Worm (Caenorhabditis elegans) whole organism, mixed stage, embryonic: ENCODE results near the gene tbx-38.
"Not testable (repeated sequence)": the region's sequence is repeated elsewhere in the genome, so short reads cannot be mapped to it uniquely, and the experiment has no call there.

Experiments
- M03D4.4 ChIP-seq: sonication (generic microtip); optimal IDR thresholded peaks from 2 replicates; lab custom pipeline; 2017; ENCODE audit warnings: mild to moderate bottlenecking, missing genetic modification characterization, missing compliant biosample characterization
- bed-3 ChIP-seq: fragments of 200-800 bp; sonication (Bioruptor generic); optimal IDR thresholded peaks from 3 replicates; lab custom pipeline; 2018; ENCODE audit warnings: mild to moderate bottlenecking, missing genetic modification characterization, moderate library complexity, missing compliant biosample characterization
- blmp-1 ChIP-seq: fragments of 150-350 bp; optimal IDR thresholded peaks from 2 replicates; lab custom pipeline; 2014; ENCODE audit warnings: missing biosample characterization, missing genetic modification characterization
- ceh-39 ChIP-seq: fragments of 150-350 bp; optimal IDR thresholded peaks from 2 replicates; lab custom pipeline; 2014; ENCODE audit warnings: missing biosample characterization, missing genetic modification characterization
- ceh-43 ChIP-seq: fragments of 200-800 bp; sonication (Bioruptor generic); optimal IDR thresholded peaks from 2 replicates; lab custom pipeline; 2018; ENCODE audit warnings: mild to moderate bottlenecking, missing genetic modification characterization, moderate library complexity, missing compliant biosample characterization
- ceh-83 ChIP-seq: fragments of 200-800 bp; sonication (Bioruptor generic); optimal IDR thresholded peaks from 2 replicates; lab custom pipeline; 2018; ENCODE audit warnings: mild to moderate bottlenecking, missing genetic modification characterization, missing compliant biosample characterization
- ces-1 ChIP-seq: fragments of 150-350 bp; optimal IDR thresholded peaks from 2 replicates; lab custom pipeline; 2014; ENCODE audit warnings: missing biosample characterization, missing genetic modification reagents, missing genetic modification characterization
- cnd-1 ChIP-seq: fragments of 200-800 bp; sonication (Bioruptor generic); optimal IDR thresholded peaks from 2 replicates; lab custom pipeline; 2018; ENCODE audit warnings: mild to moderate bottlenecking, missing genetic modification characterization, missing compliant biosample characterization
- drap-1 ChIP-seq: fragments of 200-800 bp; sonication (Bioruptor generic); optimal IDR thresholded peaks from 3 replicates; lab custom pipeline; 2018; ENCODE audit warnings: mild to moderate bottlenecking, missing genetic modification characterization, missing compliant biosample characterization
- elt-1 ChIP-seq: sonication (generic microtip); optimal IDR thresholded peaks from 2 replicates; lab custom pipeline; 2017; ENCODE audit warnings: missing genetic modification characterization, mild to moderate bottlenecking, missing compliant biosample characterization, antibody characterized with exemption, moderate library complexity, borderline replicate concordance; ENCODE audit not compliant: insufficient read depth
- flh-1 ChIP-seq: fragments of 200-800 bp; sonication (Bioruptor generic); optimal IDR thresholded peaks from 2 replicates; lab custom pipeline; 2018; ENCODE audit warnings: mild to moderate bottlenecking, missing genetic modification characterization, moderate library complexity, missing compliant biosample characterization
- ham-2 ChIP-seq: fragments of 200-800 bp; sonication (Bioruptor generic); optimal IDR thresholded peaks from 2 replicates; lab custom pipeline; 2018; ENCODE audit warnings: mild to moderate bottlenecking, missing genetic modification characterization, missing compliant biosample characterization
- hlh-1 ChIP-seq: fragments of 150-350 bp; optimal IDR thresholded peaks from 2 replicates; lab custom pipeline; 2014; ENCODE audit warnings: missing biosample characterization, missing genetic modification reagents, missing genetic modification characterization
- lin-13 ChIP-seq: fragments of 150-350 bp; optimal IDR thresholded peaks from 2 replicates; lab custom pipeline; 2014; ENCODE audit warnings: missing biosample characterization, missing genetic modification characterization
- mab-5 ChIP-seq: fragments of 150-350 bp; optimal IDR thresholded peaks from 2 replicates; lab custom pipeline; 2014; ENCODE audit warnings: missing biosample characterization, missing genetic modification characterization
- mep-1 ChIP-seq: fragments of 150-350 bp; optimal IDR thresholded peaks from 2 replicates; lab custom pipeline; 2017; ENCODE audit warnings: missing biosample characterization, missing genetic modification reagents, missing genetic modification characterization, inconsistent platforms
- mls-2 ChIP-seq: sonication (generic microtip); optimal IDR thresholded peaks from 2 replicates; lab custom pipeline; 2016; ENCODE audit warnings: mild to moderate bottlenecking, missing genetic modification characterization, moderate library complexity, missing compliant biosample characterization
- nhr-12 ChIP-seq: fragments of 150-350 bp; optimal IDR thresholded peaks from 2 replicates; lab custom pipeline; 2014; ENCODE audit warnings: missing biosample characterization, missing genetic modification characterization
- nhr-2 ChIP-seq: fragments of 150-350 bp; optimal IDR thresholded peaks from 2 replicates; lab custom pipeline; 2014; ENCODE audit warnings: missing biosample characterization, missing genetic modification characterization
- nhr-237 ChIP-seq: fragments of 150-350 bp; optimal IDR thresholded peaks from 2 replicates; lab custom pipeline; 2014; ENCODE audit warnings: missing biosample characterization, missing genetic modification characterization
- nhr-28 ChIP-seq: fragments of 150-350 bp; optimal IDR thresholded peaks from 2 replicates; lab custom pipeline; 2014; ENCODE audit warnings: missing biosample characterization, missing genetic modification characterization
- pha-4 ChIP-seq: fragments of 150-350 bp; optimal IDR thresholded peaks from 2 replicates; lab custom pipeline; 2018; ENCODE audit warnings: missing biosample characterization, missing genetic modification reagents, missing genetic modification characterization
- snpc-4 ChIP-seq: fragments of 150-350 bp; optimal IDR thresholded peaks from 2 replicates; lab custom pipeline; 2014; ENCODE audit warnings: missing biosample characterization, missing genetic modification characterization
- sptf-1 ChIP-seq: sonication (generic microtip); optimal IDR thresholded peaks from 2 replicates; lab custom pipeline; 2017; ENCODE audit warnings: mild to moderate bottlenecking, missing genetic modification characterization, moderate library complexity, missing compliant biosample characterization
- unc-120 ChIP-seq: sonication (generic microtip); optimal IDR thresholded peaks from 2 replicates; lab custom pipeline; 2017; ENCODE audit warnings: missing genetic modification characterization, missing compliant biosample characterization; ENCODE audit not compliant: poor library complexity, severe bottlenecking
- unc-62 ChIP-seq: fragments of 150-350 bp; optimal IDR thresholded peaks from 2 replicates; lab custom pipeline; 2014; ENCODE audit warnings: missing biosample characterization, missing genetic modification reagents, missing genetic modification characterization
- zip-8 ChIP-seq: fragments of 150-350 bp; optimal IDR thresholded peaks from 2 replicates; lab custom pipeline; 2014; ENCODE audit warnings: missing biosample characterization, missing genetic modification characterization
- ztf-11 ChIP-seq: fragments of 150-350 bp; optimal IDR thresholded peaks from 2 replicates; lab custom pipeline; 2014; ENCODE audit warnings: missing biosample characterization, missing genetic modification characterization

tbx-38 gene

DNA sequence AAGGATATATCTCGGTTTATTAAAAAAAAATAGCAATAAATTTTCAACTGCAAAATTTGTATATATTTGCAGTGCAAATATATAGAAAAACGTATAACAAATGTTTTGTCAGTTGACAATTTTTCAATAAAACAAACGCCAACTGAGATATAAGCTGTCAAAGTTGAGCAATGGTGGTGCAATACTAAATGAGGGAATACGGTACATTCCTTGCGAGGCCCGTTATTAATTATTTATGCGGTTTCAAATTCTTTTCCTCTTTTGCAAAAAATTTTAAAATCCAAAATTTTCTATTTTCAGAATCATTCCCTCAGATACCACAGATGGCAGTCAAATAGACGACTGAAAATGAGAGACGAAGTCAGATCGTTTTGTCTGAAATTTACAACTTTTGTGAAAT is 9.6 kb upstream of the tbx-38 start, which contains the start of gene twk-39:
TSS of gene twk-39 (plus strand) at position 301 of the 400 bp plus-strand sequence.
- TF ChIP-seq ceh-83 (GFP tag; lab: Kevin White, UChicago) = no peak
- TF ChIP-seq blmp-1 = no peak
- TF ChIP-seq mab-5 (tag; lab: Kevin White, UChicago) = no peak
- no peak for TF ChIP-seq ceh-39
- TF ChIP-seq sptf-1 = no peak
- no peak for TF ChIP-seq bed-3 (GFP tag; lab: Kevin White, UChicago)
- no peak for TF ChIP-seq nhr-12 (tag; lab: Kevin White, UChicago)
- no peak for TF ChIP-seq mls-2
- TF ChIP-seq hlh-1 (tag; lab: Kevin White, UChicago) = no peak
- no peak for TF ChIP-seq cnd-1
- TF ChIP-seq snpc-4 = no peak

DNA sequence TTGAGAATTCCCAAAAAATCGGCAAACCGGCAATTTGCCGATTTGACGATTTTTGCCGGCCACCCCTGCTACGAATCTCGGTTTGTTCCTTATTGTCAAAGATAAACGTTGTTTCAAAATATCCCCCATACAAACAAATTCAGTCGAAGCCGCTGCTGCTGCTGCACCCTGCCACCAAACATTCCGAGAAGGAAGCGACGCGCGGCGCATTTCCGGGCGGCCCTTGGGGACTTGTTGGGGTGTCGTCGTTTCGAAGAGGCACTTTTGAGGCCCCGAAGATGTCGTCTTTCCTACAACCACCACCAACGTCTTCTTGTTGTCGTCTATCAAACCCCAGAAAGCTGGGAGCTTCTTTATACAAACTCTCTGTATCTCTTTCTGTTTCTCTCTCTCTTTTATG is 8.5 kb upstream of the tbx-38 start:
- no peak for TF ChIP-seq drap-1 (GFP tag; lab: Kevin White, UChicago)
- TF ChIP-seq sptf-1 = peak; percentile 4

ce11 chrIII:11792295-11793256 is 6.7 kb upstream of the tbx-38 start, which contains the start of gene C24H11.2:
Gene C24H11.2 (minus strand): TSS chrIII:11792345.
- TF ChIP-seq M03D4.4 (tag; lab: Kevin White, UChicago) = peak; percentile 34
- TF ChIP-seq bed-3 (GFP tag; lab: Kevin White, UChicago) = peak; percentile 35
- TF ChIP-seq ceh-43 (GFP tag; lab: Kevin White, UChicago) = peak; percentile 27
- peak; percentile 11 for TF ChIP-seq drap-1 (GFP tag; lab: Kevin White, UChicago)
- peak; percentile 40 for TF ChIP-seq sptf-1

- TF ChIP-seq unc-62 (GFP tag; lab: Kevin White, UChicago) (no peak), blmp-1 (no peak), flh-1 (GFP tag; lab: Kevin White, UChicago) (no peak), lin-13 (no peak), pha-4 (tag; lab: Kevin White, UChicago) (no peak), ces-1 (GFP tag; lab: Kevin White, UChicago) (no peak), zip-8 (tag; lab: Kevin White, UChicago) (no peak), mab-5 (tag; lab: Kevin White, UChicago) (no peak), nhr-28 (tag; lab: Kevin White, UChicago) (no peak), unc-120 (tag; lab: Kevin White, UChicago) (no peak), elt-1 (tag; lab: Kevin White, UChicago) (no peak), snpc-4 (no peak)
Measured at ce11 chrIII:11789480-11789879, 3.6 kb upstream of the tbx-38 start.

DNA sequence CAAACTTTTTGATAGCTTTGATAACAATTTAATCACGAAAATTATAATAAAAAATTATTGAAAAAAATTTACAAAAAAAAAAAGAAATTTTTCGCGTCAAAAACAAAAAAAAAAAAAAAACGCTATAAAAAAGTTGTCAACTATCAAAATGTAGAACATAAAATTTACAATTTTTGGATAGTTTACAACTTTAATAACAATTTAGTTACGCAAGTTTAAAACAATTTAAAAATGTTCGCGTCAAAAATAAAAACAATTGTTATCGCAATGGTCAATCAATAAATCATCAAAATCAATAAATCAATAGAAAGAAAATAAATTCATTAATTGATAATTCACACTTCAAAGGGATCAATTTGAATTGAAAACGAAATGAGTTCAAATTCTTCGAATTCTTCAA is 1.5 kb upstream of the tbx-38 start, which contains the start of gene C24H11.1:
TSS of gene C24H11.1 (plus strand) at position 301 of the 400 bp plus-strand sequence.
- TF ChIP-seq nhr-2; ztf-11 (tag; lab: Kevin White, UChicago); flh-1 (GFP tag; lab: Kevin White, UChicago): not testable (repeated sequence)

DNA sequence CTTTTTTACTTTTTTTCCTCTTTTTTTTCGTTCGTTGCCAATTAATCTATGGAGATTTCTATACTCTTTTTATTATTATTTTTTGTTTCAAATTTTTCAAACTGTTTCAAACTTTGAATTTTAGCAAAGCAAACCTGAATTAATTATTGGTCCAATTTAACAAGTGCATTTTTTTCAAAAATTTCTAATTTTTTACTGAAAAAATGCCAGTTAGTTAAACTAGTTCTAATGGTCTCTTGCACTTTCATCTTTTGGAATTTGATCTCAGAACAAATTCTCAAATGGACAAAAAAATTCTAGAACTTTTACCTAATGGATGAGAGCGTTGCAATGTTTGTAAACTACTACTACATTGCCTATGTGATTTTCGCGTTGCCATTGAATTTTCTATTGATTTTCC is 4.1 kb downstream of the tbx-38 start, which contains the start of gene srd-74:
TSS of gene srd-74 (plus strand) at position 301 of the 400 bp plus-strand sequence.
- no peak for TF ChIP-seq hlh-1 (tag; lab: Kevin White, UChicago)
- TF ChIP-seq unc-62 (GFP tag; lab: Kevin White, UChicago) = no peak
- TF ChIP-seq sptf-1 = no peak
- TF ChIP-seq ztf-11 (tag; lab: Kevin White, UChicago) = no peak
- no peak for TF ChIP-seq lin-13
- no peak for TF ChIP-seq blmp-1

DNA sequence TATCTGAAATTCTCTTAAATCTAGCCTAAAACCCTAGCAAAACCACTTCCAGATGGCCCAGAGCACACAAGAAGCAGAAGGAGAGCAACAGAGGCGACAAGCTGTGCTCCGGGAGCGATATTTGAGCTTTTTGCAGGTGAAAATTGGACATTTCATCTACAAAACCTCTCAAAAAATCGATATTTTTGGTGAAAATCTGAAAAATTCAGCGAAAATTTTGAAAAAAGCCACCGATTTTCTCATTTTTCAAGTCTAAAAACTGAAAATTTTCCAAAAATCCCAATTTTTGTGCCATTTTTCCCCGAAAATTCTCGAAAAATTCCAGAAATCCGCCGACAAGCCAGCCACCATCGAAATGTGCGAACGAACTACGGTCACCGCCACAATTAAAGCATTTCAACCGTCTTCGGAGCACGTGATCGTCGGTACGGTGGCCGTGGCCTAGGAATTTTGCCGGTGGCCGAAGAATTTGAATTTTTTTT is 5.6 kb downstream of the tbx-38 start, which contains the start of gene C24H11.5:
TSS of gene C24H11.5 (plus strand) at position 51 of the 482 bp plus-strand sequence.
- TF ChIP-seq nhr-237 (tag; lab: Kevin White, UChicago) (no peak), ham-2 (GFP tag; lab: Kevin White, UChicago) (no peak), mab-5 (tag; lab: Kevin White, UChicago) (no peak), nhr-12 (tag; lab: Kevin White, UChicago) (no peak), zip-8 (tag; lab: Kevin White, UChicago) (no peak), mep-1 (tag; lab: Kevin White, UChicago) (no peak), blmp-1 (no peak), bed-3 (GFP tag; lab: Kevin White, UChicago) (no peak), snpc-4 (no peak), unc-62 (GFP tag; lab: Kevin White, UChicago) (no peak), pha-4 (tag; lab: Kevin White, UChicago) (no peak), ces-1 (GFP tag; lab: Kevin White, UChicago) (no peak)
